Fruit fly (Drosophila melanogaster): ENCODE measurements around the gene Alg2.

Alg2 gene

DNA sequence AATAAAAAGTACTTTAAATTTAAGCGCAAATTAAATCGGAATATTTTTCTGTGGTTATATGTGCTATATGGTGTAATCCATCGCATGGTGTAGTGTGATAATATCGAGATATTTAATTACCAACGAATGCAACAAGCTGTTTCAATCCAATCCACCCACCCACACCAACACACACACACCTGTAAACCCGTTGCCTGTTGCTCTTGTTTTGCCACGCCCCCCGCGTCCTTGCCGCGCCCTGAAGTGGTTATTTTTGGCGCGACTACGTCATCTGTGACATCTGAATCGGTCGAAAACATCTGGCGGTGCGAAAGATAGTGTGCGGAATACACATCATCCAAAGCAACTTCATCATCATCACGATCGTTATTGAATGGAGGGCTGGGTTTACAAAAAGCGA, 21.8 kb downstream of the Alg2 start:
- TF ChIP-seq sv (GFP tag; optimal IDR thresholded peaks at IDR 0.05), result no peak
- no peak for TF ChIP-seq Hr78 (GFP tag; optimal IDR thresholded peaks at IDR 0.05)
- TF ChIP-seq Dif (GFP tag; optimal IDR thresholded peaks at IDR 0.05; ENCODE audit: partially characterized antibody), result peak; percentile 13
- TF ChIP-seq CG32264 (GFP tag; optimal IDR thresholded peaks at IDR 0.05), result no peak

DNA sequence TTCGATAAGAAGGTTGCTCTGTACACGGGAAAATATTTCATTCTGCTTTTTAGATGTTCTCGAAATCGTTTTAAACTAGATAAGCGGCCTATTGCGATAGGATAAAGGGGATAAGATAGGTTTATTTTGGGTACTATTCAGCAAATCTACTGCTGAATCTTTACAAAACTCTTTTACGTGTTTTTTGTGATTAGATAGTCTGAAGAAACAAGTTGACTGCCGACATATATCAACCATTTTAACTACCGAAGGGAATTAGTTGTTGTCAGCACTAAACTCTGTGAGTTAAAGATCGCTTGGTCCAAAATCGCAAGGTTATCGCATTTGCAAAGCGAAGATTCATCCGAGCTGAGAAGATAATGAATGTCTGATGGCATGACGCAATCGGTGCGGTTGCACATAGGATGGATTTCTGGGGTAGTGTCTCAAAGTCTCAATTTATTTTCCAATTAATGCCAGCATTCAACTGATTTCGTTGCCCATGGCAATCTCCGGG, 22.6 kb downstream of the Alg2 start, which contains the start of gene Asciz:
Asciz (minus strand) TSS at position 51 of the 496 bp plus-strand sequence.
- TF ChIP-seq dl (GFP tag; optimal IDR thresholded peaks at IDR 0.05; ENCODE audit: insufficient read depth in 1 of 2, partially characterized antibody in 2 of 2) (no peak), Dif (GFP tag; optimal IDR thresholded peaks at IDR 0.05; ENCODE audit: partially characterized antibody) (no peak), OdsH (GFP tag; optimal IDR thresholded peaks at IDR 0.05) (no peak), Vsx2 (GFP tag; optimal IDR thresholded peaks at IDR 0.05; ENCODE audit: partially characterized antibody) (no peak), CrebA (GFP tag; optimal IDR thresholded peaks at IDR 0.05; ENCODE audit: borderline replicate concordance) (no peak), Myc (optimal IDR thresholded peaks at IDR 0.05) (no peak), woc (GFP tag; optimal IDR thresholded peaks at IDR 0.05) (no peak), GATAd (GFP tag; optimal IDR thresholded peaks at IDR 0.05) (no peak), rgr (GFP tag; optimal IDR thresholded peaks at IDR 0.05) (no peak), tai (GFP tag; optimal IDR thresholded peaks at IDR 0.05) (no peak), fru (GFP tag; optimal IDR thresholded peaks at IDR 0.05) (no peak), br (GFP tag; optimal IDR thresholded peaks at IDR 0.05) (no peak), h (GFP tag; optimal IDR thresholded peaks at IDR 0.05) (no peak), brk (GFP tag; optimal IDR thresholded peaks at IDR 0.05) (no peak), pan (optimal IDR thresholded peaks at IDR 0.05) (no peak), foxo (GFP tag; optimal IDR thresholded peaks at IDR 0.05) (no peak), Abd-B (GFP tag; optimal IDR thresholded peaks at IDR 0.05) (no peak), HLH106 (tag; optimal IDR thresholded peaks at IDR 0.05) (no peak), N (GFP tag; optimal IDR thresholded peaks at IDR 0.05) (no peak), CG9705 (GFP tag; optimal IDR thresholded peaks at IDR 0.05) (no peak)

DNA sequence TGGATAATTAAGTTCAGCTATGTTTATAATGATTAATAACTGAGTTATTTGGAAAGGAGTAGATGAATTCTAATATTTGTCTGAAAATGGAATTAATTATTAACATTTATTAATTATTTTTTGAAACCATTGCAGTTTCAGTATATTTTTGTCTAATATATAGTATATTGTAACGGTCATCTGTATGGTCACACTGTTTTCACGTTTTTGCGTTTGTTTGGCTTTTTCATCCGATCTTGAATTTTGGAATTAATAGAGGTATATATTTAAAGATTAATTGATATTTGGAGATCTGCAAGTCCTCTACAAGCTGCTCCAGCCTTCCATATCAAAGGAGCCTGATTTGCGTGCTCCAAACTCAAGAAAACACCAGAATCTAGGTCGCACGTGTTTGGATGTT, 25.5 kb downstream of the Alg2 start, which contains the start of the genes CG32278 and CG32281:
CG32278 (plus strand) TSS at position 180 of the 400 bp plus-strand sequence.
CG32281 (plus strand) TSS at position 269 of the 400 bp plus-strand sequence.
- TF ChIP-seq Vsx2 (GFP tag; optimal IDR thresholded peaks at IDR 0.05; ENCODE audit: partially characterized antibody) (no peak), sv (GFP tag; optimal IDR thresholded peaks at IDR 0.05) (no peak), pan (optimal IDR thresholded peaks at IDR 0.05) (no peak), GATAd (GFP tag; optimal IDR thresholded peaks at IDR 0.05) (no peak), OdsH (GFP tag; optimal IDR thresholded peaks at IDR 0.05) (no peak), lola (GFP tag; optimal IDR thresholded peaks at IDR 0.05) (no peak), CG32264 (GFP tag; optimal IDR thresholded peaks at IDR 0.05) (no peak), brk (GFP tag; optimal IDR thresholded peaks at IDR 0.05) (no peak), Hr78 (GFP tag; optimal IDR thresholded peaks at IDR 0.05) (no peak), h (GFP tag; optimal IDR thresholded peaks at IDR 0.05) (no peak), rgr (GFP tag; optimal IDR thresholded peaks at IDR 0.05) (no peak), CG9705 (GFP tag; optimal IDR thresholded peaks at IDR 0.05) (no peak), CrebA (GFP tag; optimal IDR thresholded peaks at IDR 0.05; ENCODE audit: borderline replicate concordance) (no peak), Mio (GFP tag; optimal IDR thresholded peaks at IDR 0.05) (no peak), Hnf4 (GFP tag; optimal IDR thresholded peaks at IDR 0.05) (no peak)

DNA sequence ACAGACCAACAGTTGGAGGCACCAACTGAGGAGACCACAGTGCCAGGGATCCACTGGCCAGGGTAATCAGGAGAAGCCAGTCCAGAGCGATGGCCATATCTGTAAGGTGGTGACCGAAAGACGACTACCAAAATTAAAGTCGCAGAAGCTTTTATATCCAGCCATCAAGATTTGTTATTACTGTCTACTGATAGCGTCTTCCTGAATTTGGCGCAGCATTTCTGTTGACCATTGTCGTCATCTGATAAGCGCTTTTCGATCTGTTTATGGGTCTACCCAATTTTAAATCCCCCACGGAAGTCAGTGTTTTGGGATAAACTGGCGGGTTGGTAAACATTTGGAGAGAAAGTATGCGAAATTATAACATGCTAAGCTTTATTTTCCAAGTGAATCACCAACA, 28.8 kb downstream of the Alg2 start, which contains the start of gene CG14963:
CG14963 (minus strand) TSS at position 101 of the 400 bp plus-strand sequence.
- no peak for TF ChIP-seq psq (GFP tag; optimal IDR thresholded peaks at IDR 0.05)
- no peak for TF ChIP-seq jim (GFP tag; optimal IDR thresholded peaks at IDR 0.05)
- TF ChIP-seq Mio (GFP tag; optimal IDR thresholded peaks at IDR 0.05), result no peak
- no peak for TF ChIP-seq Abd-B (GFP tag; optimal IDR thresholded peaks at IDR 0.05)
- TF ChIP-seq fru (GFP tag; optimal IDR thresholded peaks at IDR 0.05), result no peak
- TF ChIP-seq Hnf4 (GFP tag; optimal IDR thresholded peaks at IDR 0.05), result no peak
- TF ChIP-seq GATAd (GFP tag; optimal IDR thresholded peaks at IDR 0.05), result no peak
- no peak for TF ChIP-seq ey (GFP tag; optimal IDR thresholded peaks at IDR 0.05)
- TF ChIP-seq Dfd (GFP tag; optimal IDR thresholded peaks at IDR 0.05), result no peak
- TF ChIP-seq CrebA (GFP tag; optimal IDR thresholded peaks at IDR 0.05; ENCODE audit: borderline replicate concordance), result no peak
- TF ChIP-seq dmrt93B (GFP tag; optimal IDR thresholded peaks at IDR 0.05), result no peak
- no peak for TF ChIP-seq br (GFP tag; optimal IDR thresholded peaks at IDR 0.05)
- TF ChIP-seq dl (GFP tag; optimal IDR thresholded peaks at IDR 0.05; ENCODE audit: insufficient read depth in 1 of 2, partially characterized antibody in 2 of 2), result no peak
- no peak for TF ChIP-seq Rel (GFP tag; optimal IDR thresholded peaks at IDR 0.05)
- no peak for TF ChIP-seq Rel (tag; optimal IDR thresholded peaks at IDR 0.05)
- no peak for TF ChIP-seq CG32264 (GFP tag; optimal IDR thresholded peaks at IDR 0.05)
- no peak for TF ChIP-seq Vsx2 (GFP tag; optimal IDR thresholded peaks at IDR 0.05; ENCODE audit: partially characterized antibody)
